Worm (Caenorhabditis elegans) whole organism, L3 larva: ENCODE results near the gene hlh-34.

Experiments used
- R02D3.7 ChIP-seq: fragments of 150-350 bp; optimal IDR thresholded peaks from 2 replicates; lab custom pipeline; 2014; ENCODE audit warnings: missing biosample characterization, missing genetic modification characterization
- aly-2 ChIP-seq: fragments of 150-350 bp; optimal IDR thresholded peaks from 2 replicates; lab custom pipeline; 2014; ENCODE audit warnings: missing biosample characterization, missing genetic modification characterization
- ama-1 ChIP-seq: fragments of 150-350 bp; optimal IDR thresholded peaks from 2 replicates; lab custom pipeline; 2018
- ceh-16 ChIP-seq: sonication (generic microtip); optimal IDR thresholded peaks from 2 replicates; lab custom pipeline; 2017; ENCODE audit warnings: missing biosample characterization, missing genetic modification characterization
- ceh-82 ChIP-seq: fragments of 150-350 bp; optimal IDR thresholded peaks from 2 replicates; lab custom pipeline; 2014; ENCODE audit warnings: missing biosample characterization, missing genetic modification characterization
- ceh-9 ChIP-seq: sonication (generic microtip); optimal IDR thresholded peaks from 2 replicates; lab custom pipeline; 2018; ENCODE audit warnings: missing biosample characterization, missing genetic modification characterization
- daf-12 ChIP-seq: fragments of 150-350 bp; optimal IDR thresholded peaks from 2 replicates; lab custom pipeline; 2014; ENCODE audit warnings: missing biosample characterization, missing genetic modification reagents, missing genetic modification characterization
- egl-27 ChIP-seq: sonication (generic microtip); optimal IDR thresholded peaks from 4 replicates; lab custom pipeline; 2017; ENCODE audit warnings: missing biosample characterization, missing genetic modification reagents, missing genetic modification characterization
- elt-1 ChIP-seq: fragments of 150-350 bp; optimal IDR thresholded peaks from 2 replicates; lab custom pipeline; 2014; ENCODE audit warnings: missing biosample characterization, missing genetic modification characterization
- elt-2 ChIP-seq: sonication (generic microtip); optimal IDR thresholded peaks from 2 replicates; lab custom pipeline; 2016; ENCODE audit warnings: missing genetic modification reagents, mild to moderate bottlenecking, missing genetic modification characterization, missing compliant biosample characterization
- elt-3 ChIP-seq, 3 experiments: fragments of 150-350 bp in 1 of 3; sonication (generic microtip) in 2 of 3; optimal IDR thresholded peaks; 2 replicates in 2 of 3; 4 replicates in 1 of 3; lab custom pipeline; 2014 to 2017; ENCODE audit warnings: missing biosample characterization in 3 of 3, missing genetic modification characterization in 3 of 3
- eor-1 ChIP-seq, 2 experiments: fragments of 150-350 bp; optimal IDR thresholded peaks; 2 replicates each; lab custom pipeline; 2014 to 2018; ENCODE audit warnings: missing biosample characterization in 2 of 2, missing genetic modification characterization in 2 of 2
- fkh-10 ChIP-seq: sonication (generic microtip); optimal IDR thresholded peaks from 2 replicates; lab custom pipeline; 2017; ENCODE audit warnings: missing biosample characterization, missing genetic modification reagents, missing genetic modification characterization
- fkh-2 ChIP-seq: fragments of 150-350 bp; optimal IDR thresholded peaks from 2 replicates; lab custom pipeline; 2014; ENCODE audit warnings: missing biosample characterization, missing genetic modification reagents, missing genetic modification characterization
- jun-1 ChIP-seq: fragments of 150-350 bp; optimal IDR thresholded peaks from 2 replicates; lab custom pipeline; 2014; ENCODE audit warnings: missing biosample characterization, missing genetic modification reagents, missing genetic modification characterization
- lsy-12 ChIP-seq: sonication (generic microtip); optimal IDR thresholded peaks from 2 replicates; lab custom pipeline; 2016; ENCODE audit warnings: mild to moderate bottlenecking, missing genetic modification characterization, missing compliant biosample characterization
- mdl-1 ChIP-seq: fragments of 150-350 bp; optimal IDR thresholded peaks from 2 replicates; lab custom pipeline; 2014; ENCODE audit warnings: missing biosample characterization, missing genetic modification characterization
- mml-1 ChIP-seq: fragments of 150-350 bp; sonication (generic microtip); optimal IDR thresholded peaks from 3 replicates; lab custom pipeline; 2014; ENCODE audit warnings: missing biosample characterization, missing genetic modification characterization
- nfya-1 ChIP-seq: sonication (generic microtip); optimal IDR thresholded peaks from 2 replicates; lab custom pipeline; 2017; ENCODE audit warnings: missing genetic modification characterization, mild to moderate bottlenecking, missing compliant biosample characterization, antibody characterized with exemption, moderate library complexity; ENCODE audit not compliant: insufficient read depth
- nhr-11 ChIP-seq: fragments of 150-350 bp; optimal IDR thresholded peaks from 2 replicates; lab custom pipeline; 2014; ENCODE audit warnings: missing biosample characterization, missing genetic modification characterization
- nhr-23 ChIP-seq: fragments of 150-350 bp; optimal IDR thresholded peaks from 2 replicates; lab custom pipeline; 2014; ENCODE audit warnings: missing biosample characterization, missing genetic modification reagents, missing genetic modification characterization
- nhr-43 ChIP-seq: sonication (generic microtip); optimal IDR thresholded peaks from 2 replicates; lab custom pipeline; 2016; ENCODE audit warnings: mild to moderate bottlenecking, missing genetic modification characterization, missing compliant biosample characterization; ENCODE audit not compliant: poor library complexity, severe bottlenecking
- nhr-77 ChIP-seq: fragments of 150-350 bp; optimal IDR thresholded peaks from 2 replicates; lab custom pipeline; 2014; ENCODE audit warnings: missing biosample characterization, missing genetic modification characterization
- pqm-1 ChIP-seq: fragments of 150-350 bp; optimal IDR thresholded peaks from 2 replicates; lab custom pipeline; 2017; ENCODE audit warnings: missing biosample characterization, missing genetic modification characterization, inconsistent platforms
- sea-2 ChIP-seq: fragments of 150-350 bp; sonication (generic microtip); optimal IDR thresholded peaks from 4 replicates; lab custom pipeline; 2014; ENCODE audit warnings: missing biosample characterization, missing genetic modification reagents, missing genetic modification characterization
- skn-1 ChIP-seq: fragments of 150-350 bp; optimal IDR thresholded peaks from 2 replicates; lab custom pipeline; 2014; ENCODE audit warnings: missing biosample characterization, missing genetic modification characterization
- snpc-4 ChIP-seq: fragments of 150-350 bp; optimal IDR thresholded peaks from 2 replicates; lab custom pipeline; 2014; ENCODE audit warnings: missing biosample characterization, missing genetic modification characterization
- tbx-2 ChIP-seq: sonication (generic microtip); optimal IDR thresholded peaks from 2 replicates; lab custom pipeline; 2016; ENCODE audit warnings: mild to moderate bottlenecking, missing genetic modification characterization, missing compliant biosample characterization
- unc-39 ChIP-seq: sonication (generic microtip); optimal IDR thresholded peaks from 4 replicates; lab custom pipeline; 2017; ENCODE audit warnings: missing biosample characterization, missing genetic modification characterization
- ztf-11 ChIP-seq: fragments of 150-350 bp; optimal IDR thresholded peaks from 2 replicates; lab custom pipeline; 2014; ENCODE audit warnings: missing biosample characterization, missing genetic modification characterization
- ztf-4 ChIP-seq: fragments of 150-350 bp; optimal IDR thresholded peaks from 2 replicates; lab custom pipeline; 2014; ENCODE audit warnings: missing biosample characterization, missing genetic modification characterization

Gene hlh-34

DNA sequence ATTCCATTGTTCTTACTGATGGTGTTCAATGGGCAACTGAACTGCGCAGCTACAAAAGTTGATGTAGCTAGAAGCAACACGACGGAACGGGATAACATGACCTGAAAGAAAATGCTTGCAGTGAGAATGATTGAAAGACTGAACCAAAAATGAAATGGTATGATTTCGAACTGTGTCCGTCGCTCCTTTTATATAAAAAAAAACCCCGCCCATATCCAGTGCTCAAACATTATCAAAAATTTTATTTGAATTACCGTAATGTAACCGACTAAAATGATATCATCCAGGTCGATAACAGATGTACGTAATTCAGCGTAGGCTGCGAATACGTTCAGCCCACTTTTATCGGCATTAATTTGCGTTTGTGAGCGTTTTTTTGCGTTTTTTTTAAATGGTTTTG lies 31.2 kb upstream of the hlh-34 start, which contains the start of gene irg-5:
Gene irg-5 (minus strand): TSS at position 101 of the 400 bp plus-strand sequence.
- TF ChIP-seq fkh-10 (GFP tag; lab: Kevin White, UChicago), result no peak
- no peak for TF ChIP-seq nhr-11 (tag; lab: Kevin White, UChicago)
- no peak for TF ChIP-seq daf-12
- TF ChIP-seq ceh-16 (tag; lab: Kevin White, UChicago), result no peak
- TF ChIP-seq elt-2 (tag; lab: Kevin White, UChicago), result no peak
- no peak for TF ChIP-seq lsy-12 (tag; lab: Kevin White, UChicago)
- no peak for TF ChIP-seq fkh-2 (tag; lab: Kevin White, UChicago)
- no peak for TF ChIP-seq egl-27 (tag; lab: Kevin White, UChicago)
- no peak for TF ChIP-seq jun-1
- no peak for TF ChIP-seq mdl-1 (tag; lab: Kevin White, UChicago)
- TF ChIP-seq skn-1 (tag; lab: Kevin White, UChicago), result no peak

DNA sequence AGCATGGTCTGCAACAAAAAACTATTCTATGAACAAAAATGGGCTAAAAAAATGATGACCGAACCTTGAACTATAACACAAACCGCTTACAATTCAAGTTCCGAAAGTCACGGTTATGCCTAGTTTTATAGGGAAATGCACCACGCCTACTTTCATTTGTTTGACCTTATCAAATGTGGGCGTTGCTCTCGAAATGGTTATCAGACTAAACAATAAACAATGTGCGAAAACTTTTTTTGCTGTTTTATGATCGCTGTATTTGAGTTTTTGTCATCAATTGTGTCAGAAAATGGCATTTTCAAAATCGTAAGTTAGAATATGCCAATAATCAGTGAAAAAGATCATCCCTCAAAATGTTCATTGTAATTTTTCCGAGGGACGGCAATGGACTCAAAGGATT lies 29.0 kb upstream of the hlh-34 start, which contains the start of gene F35E12.6:
Gene F35E12.6 (minus strand): TSS at position 101 of the 400 bp plus-strand sequence.
- no peak for TF ChIP-seq ztf-4 (tag; lab: Kevin White, UChicago)
- TF ChIP-seq egl-27 (tag; lab: Kevin White, UChicago), result no peak
- no peak for TF ChIP-seq skn-1 (tag; lab: Kevin White, UChicago)
- TF ChIP-seq nfya-1 (tag; lab: Kevin White, UChicago), result no peak
- peak; percentile 36 for TF ChIP-seq elt-2 (tag; lab: Kevin White, UChicago)
- no peak for TF ChIP-seq nhr-43 (tag; lab: Kevin White, UChicago)
- no peak for TF ChIP-seq elt-3 (tag; optimal IDR thresholded peaks at IDR 0.05; lab: Kevin White, UChicago)

DNA sequence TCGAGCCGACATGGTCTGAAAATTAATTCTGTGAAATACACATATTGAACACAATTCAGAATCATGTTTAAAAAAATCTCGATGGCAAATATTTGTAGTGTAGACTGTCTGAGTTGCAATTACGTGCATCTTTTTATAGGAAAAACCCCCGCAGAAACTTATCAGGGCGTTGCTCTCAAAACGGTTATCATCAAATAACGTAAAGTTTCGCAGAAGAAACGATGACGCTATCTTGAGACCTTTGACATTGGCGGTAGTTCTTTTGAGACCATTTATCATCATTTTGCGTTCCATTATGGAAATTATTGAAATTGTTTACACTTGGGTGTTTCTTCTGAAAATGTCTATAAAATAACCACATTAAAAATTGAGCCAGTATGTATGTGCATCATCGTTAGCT lies 23.6 kb upstream of the hlh-34 start, which contains the start of gene dct-17:
Gene dct-17 (minus strand): TSS at position 23 of the 400 bp plus-strand sequence.
- TF ChIP-seq pqm-1 (tag; lab: Kevin White, UChicago) (peak; percentile 35), elt-2 (tag; lab: Kevin White, UChicago) (peak; percentile 58), skn-1 (tag; lab: Kevin White, UChicago) (no peak)

DNA sequence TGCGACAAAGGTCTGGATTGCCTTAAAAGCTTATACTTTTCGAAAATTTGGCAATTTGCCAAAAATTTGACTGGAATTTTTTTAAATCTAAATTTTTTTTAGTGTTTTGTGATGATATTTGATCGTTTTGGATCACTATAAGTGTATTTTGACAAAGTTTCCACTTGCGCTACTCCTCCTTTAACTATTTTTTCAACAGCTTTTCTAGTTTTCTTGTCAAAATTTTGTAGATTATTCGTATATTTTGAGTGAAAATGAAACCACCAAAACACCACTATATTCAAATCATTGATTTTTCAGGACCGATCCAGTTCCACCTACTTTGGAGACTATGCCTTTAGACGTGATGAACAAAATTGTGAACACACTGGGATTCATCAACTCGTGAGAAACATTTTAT lies 18.4 kb upstream of the hlh-34 start, which contains the start of gene fbxa-181:
Gene fbxa-181 (plus strand): TSS at position 301 of the 400 bp plus-strand sequence.
- no peak for TF ChIP-seq mdl-1 (tag; lab: Kevin White, UChicago)
- no peak for TF ChIP-seq mml-1 (tag; lab: Kevin White, UChicago)
- no peak for TF ChIP-seq elt-2 (tag; lab: Kevin White, UChicago)
- no peak for TF ChIP-seq R02D3.7
- TF ChIP-seq lsy-12 (tag; lab: Kevin White, UChicago), result no peak
- TF ChIP-seq ceh-82, result no peak
- no peak for TF ChIP-seq ceh-9 (tag; lab: Kevin White, UChicago)
- TF ChIP-seq nhr-43 (tag; lab: Kevin White, UChicago), result no peak
- no peak for TF ChIP-seq elt-1 (tag; lab: Kevin White, UChicago)
- TF ChIP-seq jun-1, result no peak

DNA sequence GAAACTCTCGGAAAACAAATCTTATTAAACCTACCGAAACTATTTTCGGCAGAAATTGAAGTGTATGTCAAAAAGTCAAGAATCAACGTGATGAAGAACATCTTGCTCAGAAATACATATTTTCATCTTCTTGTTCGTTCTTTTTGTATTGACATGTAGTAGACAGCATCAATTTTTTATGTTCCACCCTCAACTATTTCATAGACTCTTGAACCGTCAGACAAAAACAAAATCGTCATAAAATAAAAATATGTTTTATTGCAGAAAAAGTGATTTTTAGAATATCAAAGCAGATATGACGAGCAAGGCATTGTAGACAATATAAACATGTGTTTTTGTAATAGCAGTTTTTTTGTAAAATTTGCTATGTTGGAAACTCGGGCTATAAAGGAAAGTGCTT lies 17.6 kb upstream of the hlh-34 start, which contains the start of gene F35E12.2:
Gene F35E12.2 (minus strand): TSS at position 101 of the 400 bp plus-strand sequence.
- TF ChIP-seq snpc-4 (tag; lab: Kevin White, UChicago) (no peak), egl-27 (tag; lab: Kevin White, UChicago) (no peak), R02D3.7 (no peak), nfya-1 (tag; lab: Kevin White, UChicago) (no peak), sea-2 (GFP tag; lab: Kevin White, UChicago) (no peak), ceh-16 (tag; lab: Kevin White, UChicago) (no peak), tbx-2 (tag; lab: Kevin White, UChicago) (no peak), eor-1 (tag; optimal IDR thresholded peaks at IDR 0.05; lab: Kevin White, UChicago) (no peak), unc-39 (tag; lab: Kevin White, UChicago) (no peak), ama-1 (lab: Kevin White, UChicago) (no peak), skn-1 (tag; lab: Kevin White, UChicago) (no peak), ztf-11 (tag; lab: Kevin White, UChicago) (no peak), aly-2 (tag; lab: Kevin White, UChicago) (no peak), nhr-23 (tag; lab: Kevin White, UChicago) (no peak), pqm-1 (tag; lab: Kevin White, UChicago) (no peak), ztf-4 (tag; lab: Kevin White, UChicago) (no peak), nhr-77 (no peak)
- TF ChIP-seq, all 47 proteins: peak for 0
